Fruit fly (Drosophila melanogaster) whole organism, pupa: Measurements from ENCODE around the gene CG17328.

Experiments
- CG10348 ChIP-seq: fragments of 200-800 bp; sonication (Bioruptor generic); IDR thresholded peaks from 2 replicates; pipeline ENCODE4 v1.3.6; 2022; ENCODE audit warnings: missing biosample characterization, missing genetic modification characterization
- CG12605 ChIP-seq: fragments of 200-800 bp; sonication (Bioruptor generic); IDR thresholded peaks from 2 replicates; pipeline ENCODE4 v1.3.6; 2022; ENCODE audit warnings: missing biosample characterization, missing genetic modification characterization
- CG13204 ChIP-seq: fragments of 200-800 bp; sonication (Bioruptor generic); optimal IDR thresholded peaks from 2 replicates; lab custom pipeline; 2018; ENCODE audit warnings: missing biosample characterization, mild to moderate bottlenecking, missing genetic modification characterization, moderate library complexity
- CG14655 ChIP-seq: fragments of 200-800 bp; sonication (Bioruptor generic); optimal IDR thresholded peaks from 3 replicates; lab custom pipeline; 2017; ENCODE audit warnings: mild to moderate bottlenecking, missing biosample characterization, missing genetic modification reagents, missing genetic modification characterization
- CG15710 ChIP-seq: fragments of 200-800 bp; sonication (Bioruptor generic); optimal IDR thresholded peaks from 2 replicates; lab custom pipeline; 2018; ENCODE audit warnings: missing biosample characterization, mild to moderate bottlenecking, missing genetic modification characterization, moderate library complexity
- CG17806 ChIP-seq: fragments of 200-800 bp; sonication (Bioruptor generic); optimal IDR thresholded peaks from 2 replicates; lab custom pipeline; 2018; ENCODE audit warnings: missing biosample characterization, mild to moderate bottlenecking, missing genetic modification characterization, moderate library complexity
- CG32121 ChIP-seq: fragments of 200-800 bp; sonication (Bioruptor generic); IDR thresholded peaks from 2 replicates; pipeline ENCODE4 v1.3.6; 2022; ENCODE audit warnings: missing biosample characterization, missing genetic modification characterization
- CG34367 ChIP-seq: fragments of 200-800 bp; sonication (Bioruptor generic); optimal IDR thresholded peaks from 2 replicates; lab custom pipeline; 2018; ENCODE audit warnings: missing biosample characterization, mild to moderate bottlenecking, missing genetic modification characterization
- CG4496 ChIP-seq: fragments of 200-800 bp; sonication (Bioruptor generic); IDR thresholded peaks from 3 replicates; pipeline ENCODE4 v1.3.6; 2022; ENCODE audit warnings: missing biosample characterization, missing genetic modification characterization
- CG8159 ChIP-seq: fragments of 200-800 bp; sonication (Bioruptor generic); optimal IDR thresholded peaks from 3 replicates; lab custom pipeline; 2018; ENCODE audit warnings: missing biosample characterization, mild to moderate bottlenecking, missing genetic modification characterization, moderate library complexity
- CG8301 ChIP-seq: fragments of 200-800 bp; sonication (Bioruptor generic); optimal IDR thresholded peaks from 2 replicates; lab custom pipeline; 2018; ENCODE audit warnings: missing biosample characterization, mild to moderate bottlenecking, missing genetic modification characterization
- CG9948 ChIP-seq: fragments of 200-800 bp; sonication (Bioruptor generic); optimal IDR thresholded peaks from 2 replicates; lab custom pipeline; 2018; ENCODE audit warnings: missing biosample characterization, mild to moderate bottlenecking, missing genetic modification characterization, moderate library complexity
- D1 ChIP-seq: fragments of 200-800 bp; sonication (Bioruptor generic); optimal IDR thresholded peaks from 2 replicates; lab custom pipeline; 2018; ENCODE audit warnings: missing biosample characterization, mild to moderate bottlenecking, missing genetic modification characterization, moderate library complexity
- EcR ChIP-seq: fragments of 200-800 bp; sonication (Bioruptor generic); optimal IDR thresholded peaks from 3 replicates; lab custom pipeline; 2019; ENCODE audit warnings: missing biosample characterization, missing genetic modification characterization, mild to moderate bottlenecking, moderate library complexity, missing genetic modification reagents
- Ets98B ChIP-seq: fragments of 200-800 bp; sonication (Bioruptor generic); IDR thresholded peaks from 2 replicates; pipeline ENCODE4 v1.3.6; 2022; ENCODE audit warnings: missing biosample characterization, missing genetic modification characterization
- Pif1A ChIP-seq: fragments of 200-800 bp; sonication (Bioruptor generic); optimal IDR thresholded peaks from 3 replicates; lab custom pipeline; 2016; ENCODE audit warnings: missing biosample characterization, missing genetic modification characterization
- Pif1B ChIP-seq: fragments of 200-800 bp; sonication (Bioruptor generic); optimal IDR thresholded peaks from 3 replicates; lab custom pipeline; 2016; ENCODE audit warnings: missing biosample characterization, missing genetic modification characterization
- Snoo ChIP-seq: fragments of 200-800 bp; sonication (Bioruptor generic); optimal IDR thresholded peaks from 3 replicates; lab custom pipeline; 2017; ENCODE audit warnings: missing biosample characterization, mild to moderate bottlenecking, missing genetic modification characterization, inconsistent platforms
- fd96Ca ChIP-seq: fragments of 200-800 bp; sonication (Bioruptor generic); IDR thresholded peaks from 3 replicates; pipeline ENCODE4 v1.3.6; 2022; ENCODE audit warnings: missing biosample characterization, missing genetic modification characterization
- gl ChIP-seq: fragments of 200-800 bp; sonication (Bioruptor generic); optimal IDR thresholded peaks from 2 replicates; lab custom pipeline; 2018; ENCODE audit warnings: missing biosample characterization, mild to moderate bottlenecking, missing genetic modification characterization
- rn ChIP-seq: fragments of 200-800 bp; sonication (Bioruptor generic); IDR thresholded peaks from 2 replicates; pipeline ENCODE4 v1.3.6; 2022; ENCODE audit warnings: missing biosample characterization, missing genetic modification characterization

Gene CG17328

DNA sequence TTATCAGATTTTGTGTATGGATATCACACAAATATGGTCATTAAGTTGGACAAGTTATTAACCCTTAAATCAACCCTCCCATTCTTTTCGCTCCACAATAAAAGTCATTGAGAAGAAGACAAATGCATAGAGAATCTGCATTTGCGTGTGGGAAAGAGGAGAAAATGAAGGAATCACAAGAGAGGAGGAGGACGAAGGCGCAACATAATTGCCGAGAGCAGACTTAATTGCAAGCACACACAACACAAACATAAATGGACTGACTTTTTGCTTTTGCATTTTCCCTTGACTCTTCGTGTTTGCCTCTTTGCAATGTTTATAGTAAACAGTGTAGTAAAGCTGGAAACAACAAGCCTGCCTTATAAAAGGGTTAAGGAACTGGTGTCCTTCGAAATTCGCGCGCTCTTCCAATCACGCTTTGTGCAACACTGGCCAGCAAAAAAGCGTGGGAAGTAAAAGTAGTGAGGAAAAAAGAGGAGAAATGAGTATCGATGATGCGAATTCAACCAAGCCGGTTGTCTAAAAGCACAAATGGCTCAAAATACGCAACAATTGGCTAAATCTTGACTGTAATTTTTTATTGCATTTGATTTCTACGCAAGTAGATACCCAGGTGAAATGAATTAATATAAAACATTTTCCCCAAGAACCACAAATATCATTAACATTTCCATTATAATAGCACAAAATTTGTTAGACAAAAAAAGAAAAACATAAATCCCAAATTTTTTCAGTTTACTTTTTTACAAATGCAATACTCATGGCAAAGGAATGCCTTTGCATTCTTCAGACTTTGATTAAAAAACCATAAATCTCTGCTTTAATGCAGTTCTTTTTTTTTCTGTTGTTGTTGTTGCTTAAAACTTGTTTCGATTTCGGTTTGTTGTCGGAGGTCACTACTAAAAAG lies 32.3 kb upstream of the CG17328 start:
- TF ChIP-seq CG12605 (GFP tag; lab: Robert Waterston, UW) = no peak
- no peak for TF ChIP-seq rn
- TF ChIP-seq fd96Ca (GFP tag; lab: Robert Waterston, UW) = no peak
- no peak for TF ChIP-seq Pif1A (GFP tag; lab: Kevin White, UChicago)
- TF ChIP-seq CG15710 (tag; lab: Kevin White, UChicago) = peak; percentile 37
- peak; percentile 43 for TF ChIP-seq CG8159
- no peak for TF ChIP-seq CG13204 (GFP tag; lab: Kevin White, UChicago)
- TF ChIP-seq CG9948 = peak; percentile 48
- peak; percentile 56 for TF ChIP-seq D1 (tag; lab: Kevin White, UChicago)
- no peak for TF ChIP-seq Ets98B (GFP tag; lab: Robert Waterston, UW)
- TF ChIP-seq CG34367 (tag; lab: Kevin White, UChicago) = peak; percentile 30
- no peak for TF ChIP-seq Snoo (tag; lab: Kevin White, UChicago)
- TF ChIP-seq gl (tag; lab: Kevin White, UChicago) = no peak
- TF ChIP-seq CG4496 (GFP tag; lab: Robert Waterston, UW) = no peak
- TF ChIP-seq CG10348 (GFP tag; lab: Robert Waterston, UW) = no peak
- peak; percentile 49 for TF ChIP-seq CG17806 (tag; lab: Kevin White, UChicago)
- no peak for TF ChIP-seq Pif1B
- no peak for TF ChIP-seq CG14655 (GFP tag; lab: Kevin White, UChicago)
- no peak for TF ChIP-seq CG32121
- TF ChIP-seq EcR = peak; percentile 90
- TF ChIP-seq CG8301 (tag; lab: Kevin White, UChicago) = peak; percentile 38

DNA sequence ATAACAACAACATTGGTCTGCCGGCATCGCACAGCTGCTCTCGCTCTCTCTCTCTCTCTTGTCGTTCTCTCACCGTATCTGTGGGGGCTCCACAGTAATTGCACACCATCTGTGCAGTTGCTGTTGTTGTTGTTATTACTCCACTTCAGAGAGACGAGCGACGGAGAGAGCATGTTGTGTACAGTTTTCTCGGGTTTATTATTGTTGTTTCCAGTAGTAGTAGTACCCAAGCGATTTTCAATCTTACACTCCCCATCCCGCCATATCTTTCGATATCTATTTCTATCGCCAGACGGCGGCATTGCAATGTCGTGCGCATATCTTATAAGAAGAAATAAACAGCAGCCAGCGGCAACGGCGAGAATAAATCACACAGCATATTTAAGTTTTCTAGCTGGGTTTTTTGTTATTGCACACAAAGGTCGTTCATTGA lies 31.6 kb upstream of the CG17328 start:
- TF ChIP-seq CG14655 (GFP tag; lab: Kevin White, UChicago) (no peak), CG17806 (tag; lab: Kevin White, UChicago) (no peak), Pif1B (no peak), CG10348 (GFP tag; lab: Robert Waterston, UW) (no peak), gl (tag; lab: Kevin White, UChicago) (no peak), CG34367 (tag; lab: Kevin White, UChicago) (no peak), CG8159 (no peak), Snoo (tag; lab: Kevin White, UChicago) (no peak), Pif1A (GFP tag; lab: Kevin White, UChicago) (no peak), CG9948 (no peak), EcR (peak; percentile 89), CG8301 (tag; lab: Kevin White, UChicago) (peak; percentile 17), fd96Ca (GFP tag; lab: Robert Waterston, UW) (no peak), D1 (tag; lab: Kevin White, UChicago) (no peak), rn (no peak), CG13204 (GFP tag; lab: Kevin White, UChicago) (peak; percentile 15), Ets98B (GFP tag; lab: Robert Waterston, UW) (no peak), CG4496 (GFP tag; lab: Robert Waterston, UW) (no peak)

DNA sequence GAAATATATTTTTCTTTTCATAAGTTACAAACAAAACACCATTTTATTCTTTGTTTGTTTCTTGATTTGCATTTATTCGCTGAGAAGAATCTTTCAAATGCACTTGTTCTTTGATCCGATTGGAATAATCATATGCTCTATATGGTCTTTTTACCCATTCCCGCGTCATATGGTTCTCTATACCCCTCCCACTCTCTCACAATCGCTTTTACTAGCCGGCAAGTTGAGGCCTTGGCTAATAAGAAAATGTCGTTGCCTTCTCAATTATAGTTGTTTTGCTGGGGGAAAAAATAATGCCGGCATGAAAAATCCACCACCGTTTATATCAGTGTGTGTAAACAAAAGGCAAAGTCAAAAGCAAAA lies 30.9 kb upstream of the CG17328 start:
- TF ChIP-seq Snoo (tag; lab: Kevin White, UChicago) (no peak), Pif1A (GFP tag; lab: Kevin White, UChicago) (no peak), Pif1B (peak; percentile 39), CG9948 (no peak), CG17806 (tag; lab: Kevin White, UChicago) (no peak)

DNA sequence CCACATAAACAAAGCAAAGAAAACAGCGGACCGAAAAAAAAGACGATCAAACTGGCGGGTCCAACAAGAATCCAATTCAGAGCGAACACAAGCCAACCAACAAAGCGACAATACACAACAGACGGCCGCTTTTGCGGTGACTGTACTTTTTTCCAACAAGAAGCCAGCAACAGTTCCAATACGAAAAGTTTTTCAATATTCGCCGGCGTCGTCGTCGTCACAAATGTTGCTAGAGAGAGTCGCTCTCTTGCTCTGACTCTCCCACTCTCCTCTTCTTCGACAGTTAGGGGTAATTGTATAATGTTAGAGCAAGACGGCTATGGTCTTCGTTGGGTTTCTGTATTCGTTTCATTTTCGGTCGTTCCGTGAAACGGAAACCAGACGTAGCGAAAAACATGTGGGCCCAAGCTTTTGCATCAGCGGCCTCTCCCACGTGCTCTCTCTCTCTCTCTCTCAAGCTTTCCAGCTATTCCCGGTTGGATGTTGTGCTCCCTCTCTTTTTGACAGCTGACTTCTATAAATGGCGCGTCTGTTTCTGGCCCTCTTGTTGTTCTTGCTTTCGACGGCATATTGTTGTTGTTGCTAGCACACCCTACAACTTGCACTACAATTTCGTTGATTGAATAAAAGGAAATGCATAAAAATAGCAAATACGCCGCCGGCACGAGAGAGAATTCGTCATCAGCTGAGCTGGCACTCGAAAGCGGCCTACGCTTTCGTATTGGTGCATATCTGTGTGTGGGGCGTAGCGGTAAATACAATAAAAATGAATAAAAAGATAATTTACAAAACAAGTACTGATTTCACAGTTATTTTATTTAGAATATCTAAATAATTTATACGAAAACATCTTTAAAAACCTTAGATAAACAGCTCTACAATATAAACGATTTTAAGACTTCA lies 30.3 kb upstream of the CG17328 start:
- TF ChIP-seq CG15710 (tag; lab: Kevin White, UChicago) (peak; percentile 32), CG32121 (no peak), Ets98B (GFP tag; lab: Robert Waterston, UW) (no peak), CG12605 (GFP tag; lab: Robert Waterston, UW) (no peak), D1 (tag; lab: Kevin White, UChicago) (no peak), fd96Ca (GFP tag; lab: Robert Waterston, UW) (no peak), CG4496 (GFP tag; lab: Robert Waterston, UW) (no peak), Pif1B (no peak), CG14655 (GFP tag; lab: Kevin White, UChicago) (peak; percentile 61), gl (tag; lab: Kevin White, UChicago) (peak; percentile 74), Pif1A (GFP tag; lab: Kevin White, UChicago) (peak; percentile 21), CG10348 (GFP tag; lab: Robert Waterston, UW) (no peak), CG8159 (peak; percentile 55), CG9948 (no peak), CG13204 (GFP tag; lab: Kevin White, UChicago) (peak; percentile 55), Snoo (tag; lab: Kevin White, UChicago) (peak; percentile 83), CG17806 (tag; lab: Kevin White, UChicago) (no peak), CG34367 (tag; lab: Kevin White, UChicago) (peak; percentile 49), rn (no peak), EcR (peak; percentile 82), CG8301 (tag; lab: Kevin White, UChicago) (peak; percentile 26)
